Fruit fly (Drosophila melanogaster): Measurements from ENCODE around the gene CG43155.

Gene CG43155

DNA sequence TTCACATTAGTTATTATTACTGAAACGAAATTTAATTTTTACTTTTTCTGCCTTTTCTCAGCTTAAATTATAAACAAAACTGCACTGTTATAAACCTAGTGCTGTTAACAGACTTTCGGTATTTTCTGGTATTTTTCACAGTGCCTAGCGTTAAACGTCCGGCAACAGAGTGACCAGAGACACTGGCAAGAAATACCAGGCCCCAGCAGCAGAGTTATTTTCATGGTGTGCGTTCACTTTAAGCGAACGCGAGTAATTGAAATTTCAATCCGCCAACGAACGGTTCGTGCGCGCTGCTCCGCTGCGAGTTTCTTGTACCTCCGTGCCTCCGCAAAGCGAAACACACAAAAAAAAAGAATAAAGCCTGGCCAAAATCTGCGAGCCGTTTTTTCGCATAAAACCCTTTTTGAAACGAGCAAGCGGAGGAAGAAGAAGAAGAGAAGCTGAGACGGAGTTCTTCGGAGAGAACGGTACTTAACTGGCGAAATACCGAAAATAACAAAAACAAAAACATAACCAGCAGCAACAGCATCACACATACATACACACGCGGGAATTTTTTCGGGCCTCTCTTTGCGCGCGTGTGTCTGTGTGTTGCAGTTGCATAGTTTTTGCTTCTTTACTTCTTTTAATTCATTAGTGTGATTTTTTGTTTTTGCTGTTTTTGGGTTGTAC, 33.5 kb downstream of the CG43155 start, which contains the start of gene Drak (continued):
- TF ChIP-seq CG17802 (tag; optimal IDR thresholded peaks at IDR 0.05), result no peak
- TF ChIP-seq CG2678 (tag; optimal IDR thresholded peaks at IDR 0.05), result peak; percentile 20
- no peak for TF ChIP-seq sens-2 (GFP tag; IDR thresholded peaks at IDR 0.05)
- TF ChIP-seq lov (optimal IDR thresholded peaks at IDR 0.05), result no peak
- no peak for TF ChIP-seq lov (GFP tag; IDR thresholded peaks at IDR 0.05)
- TF ChIP-seq Hr39 (optimal IDR thresholded peaks at IDR 0.05), result no peak
- peak; percentile 37 for TF ChIP-seq CG6765 (GFP tag; optimal IDR thresholded peaks at IDR 0.05)
- no peak for TF ChIP-seq CG7372 (GFP tag; IDR thresholded peaks at IDR 0.05)
- no peak for TF ChIP-seq Hey (tag; optimal IDR thresholded peaks at IDR 0.05)
- no peak for TF ChIP-seq CG10654 (GFP tag; optimal IDR thresholded peaks at IDR 0.05)
- TF ChIP-seq ems (GFP tag; optimal IDR thresholded peaks at IDR 0.05), result no peak
- peak; percentile 67 for TF ChIP-seq cg (GFP tag; optimal IDR thresholded peaks at IDR 0.05)
- no peak for TF ChIP-seq fd102C (GFP tag; optimal IDR thresholded peaks at IDR 0.05)
- TF ChIP-seq CG2120 (GFP tag; optimal IDR thresholded peaks at IDR 0.05), result no peak
- TF ChIP-seq en (GFP tag; optimal IDR thresholded peaks at IDR 0.05), result no peak
- TF ChIP-seq CG11085 (GFP tag; IDR thresholded peaks at IDR 0.05), result no peak
- no peak for TF ChIP-seq bbx (GFP tag; IDR thresholded peaks at IDR 0.05; ENCODE audit: partially characterized antibody)
- TF ChIP-seq CG2129 (GFP tag; IDR thresholded peaks at IDR 0.05; ENCODE audit: partially characterized antibody), result no peak
- TF ChIP-seq CG6791 (GFP tag; IDR thresholded peaks at IDR 0.05; ENCODE audit: partially characterized antibody), result no peak
- TF ChIP-seq CG13894 (tag; optimal IDR thresholded peaks at IDR 0.05), result peak; percentile 24
- TF ChIP-seq sd (tag; optimal IDR thresholded peaks at IDR 0.05), result peak; percentile 55
- peak; percentile 28 for TF ChIP-seq CoRest (tag; optimal IDR thresholded peaks at IDR 0.05)
- no peak for TF ChIP-seq CG32767 (GFP tag; IDR thresholded peaks at IDR 0.05)
- no peak for TF ChIP-seq CG11560 (tag; IDR thresholded peaks at IDR 0.05)
- TF ChIP-seq pb (GFP tag; optimal IDR thresholded peaks at IDR 0.05), result no peak
- TF ChIP-seq lab (GFP tag; optimal IDR thresholded peaks at IDR 0.05), result peak; percentile 43
- peak; percentile 26 for TF ChIP-seq BtbVII (GFP tag; optimal IDR thresholded peaks at IDR 0.05)
- TF ChIP-seq tup (GFP tag; optimal IDR thresholded peaks at IDR 0.05), result no peak
- TF ChIP-seq CG11093 (GFP tag; IDR thresholded peaks at IDR 0.05), result no peak
- no peak for TF ChIP-seq Lpt (GFP tag; optimal IDR thresholded peaks at IDR 0.05)
- no peak for TF ChIP-seq CG9609 (GFP tag; optimal IDR thresholded peaks at IDR 0.05)
- TF ChIP-seq pzg (GFP tag; optimal IDR thresholded peaks at IDR 0.05), result peak; percentile 88
- no peak for TF ChIP-seq CG30403 (GFP tag; optimal IDR thresholded peaks at IDR 0.05)
- peak; percentile 2 for TF ChIP-seq lilli (GFP tag; optimal IDR thresholded peaks at IDR 0.05)
- TF ChIP-seq fd64A (GFP tag; optimal IDR thresholded peaks at IDR 0.05), result no peak
- peak; percentile 20 for TF ChIP-seq HmgZ (tag; optimal IDR thresholded peaks at IDR 0.05)
- TF ChIP-seq Ravus (GFP tag; IDR thresholded peaks at IDR 0.05), result no peak
- TF ChIP-seq CG14014 (GFP tag; IDR thresholded peaks at IDR 0.05), result no peak
- no peak for TF ChIP-seq Rfx (GFP tag; IDR thresholded peaks at IDR 0.05)
- no peak for TF ChIP-seq CG7987 (GFP tag; optimal IDR thresholded peaks at IDR 0.05)
- no peak for TF ChIP-seq aop (GFP tag; IDR thresholded peaks at IDR 0.05)
- no peak for TF ChIP-seq CG1602 (GFP tag; optimal IDR thresholded peaks at IDR 0.05)
- TF ChIP-seq vvl (GFP tag; IDR thresholded peaks at IDR 0.05), result no peak
- TF ChIP-seq CG10267 (tag; optimal IDR thresholded peaks at IDR 0.05), result peak; percentile 55
- TF ChIP-seq CG11504 (tag; optimal IDR thresholded peaks at IDR 0.05), result peak; percentile 17
- no peak for TF ChIP-seq CG6272 (GFP tag; IDR thresholded peaks at IDR 0.05)
- no peak for TF ChIP-seq CG6689 (GFP tag; IDR thresholded peaks at IDR 0.05)
- peak; percentile 25 for TF ChIP-seq CG17829 (tag; optimal IDR thresholded peaks at IDR 0.05)
- no peak for TF ChIP-seq Bdp1 (GFP tag; optimal IDR thresholded peaks at IDR 0.05)
- TF ChIP-seq Dip2 (GFP tag; IDR thresholded peaks at IDR 0.05), result no peak
- TF ChIP-seq nmo (GFP tag; optimal IDR thresholded peaks at IDR 0.05), result peak; percentile 31
